Fruit fly (Drosophila melanogaster): ENCODE measurements around the gene CG32263.

Gene CG32263

DNA sequence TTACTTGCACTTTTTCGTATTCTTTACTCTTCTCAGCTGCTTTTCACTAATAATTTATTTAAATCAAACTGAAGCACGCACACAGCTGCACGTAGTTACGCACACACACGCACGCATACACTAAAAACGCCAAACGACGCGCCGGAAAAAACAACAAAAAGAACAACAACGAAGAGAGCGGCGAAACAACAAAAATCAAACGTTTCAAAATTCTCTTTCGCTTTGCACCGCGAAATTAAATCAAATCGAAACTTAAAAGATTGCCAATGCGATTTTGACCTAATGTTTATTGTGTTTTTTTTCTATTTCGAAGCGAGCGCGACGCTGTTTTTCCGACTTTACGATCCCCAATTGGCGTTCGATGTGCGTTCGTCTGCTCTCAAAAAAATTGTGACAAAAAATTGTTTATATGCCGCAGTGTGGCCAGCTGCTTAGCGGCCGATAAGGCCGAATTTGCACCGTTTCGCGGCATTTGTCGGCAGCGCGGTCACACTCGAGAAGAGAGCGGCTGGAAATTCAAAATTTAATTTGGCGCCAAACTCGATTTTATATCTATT is 23.2 kb downstream of the CG32263 start (continued):
- TF ChIP-seq caup (GFP tag; optimal IDR thresholded peaks at IDR 0.05; ENCODE audit: severe bottlenecking) (peak; percentile 54), CG12299 (tag; optimal IDR thresholded peaks at IDR 0.05) (peak; percentile 84), Chrac-16 (GFP tag; optimal IDR thresholded peaks at IDR 0.05) (no peak), CG13123 (GFP tag; optimal IDR thresholded peaks at IDR 0.05) (no peak), CG15601 (tag; optimal IDR thresholded peaks at IDR 0.05) (peak; percentile 50), CG17186 (GFP tag; optimal IDR thresholded peaks at IDR 0.05) (peak; percentile 51), Dip2 (GFP tag; IDR thresholded peaks at IDR 0.05) (no peak), gro (GFP tag; optimal IDR thresholded peaks at IDR 0.05) (peak; percentile 11), Doc3 (GFP tag; IDR thresholded peaks at IDR 0.05; ENCODE audit: partially characterized antibody) (no peak), D19B (GFP tag; optimal IDR thresholded peaks at IDR 0.05) (no peak), Usf (GFP tag; optimal IDR thresholded peaks at IDR 0.05) (no peak), CG12236 (GFP tag; optimal IDR thresholded peaks at IDR 0.05) (no peak), Bdp1 (GFP tag; optimal IDR thresholded peaks at IDR 0.05) (peak; percentile 0), CG18764 (GFP tag; optimal IDR thresholded peaks at IDR 0.05) (no peak), cas (GFP tag; IDR thresholded peaks at IDR 0.05) (no peak), gem (tag; optimal IDR thresholded peaks at IDR 0.05) (no peak), Sin3A (optimal IDR thresholded peaks at IDR 0.05) (peak; percentile 2), br (optimal IDR thresholded peaks at IDR 0.05) (no peak), Hand (GFP tag; optimal IDR thresholded peaks at IDR 0.05) (no peak), CG5245 (GFP tag; optimal IDR thresholded peaks at IDR 0.05) (no peak), CG11247 (GFP tag; IDR thresholded peaks at IDR 0.05) (no peak), CG12769 (tag; optimal IDR thresholded peaks at IDR 0.05) (peak; percentile 40), CG9609 (GFP tag; optimal IDR thresholded peaks at IDR 0.05) (no peak), CG8388 (GFP tag; optimal IDR thresholded peaks at IDR 0.05) (no peak), dati (GFP tag; IDR thresholded peaks at IDR 0.05) (no peak), HHEX (GFP tag; optimal IDR thresholded peaks at IDR 0.05) (no peak), H2.0 (GFP tag; IDR thresholded peaks at IDR 0.05) (no peak), corto (GFP tag; optimal IDR thresholded peaks at IDR 0.05) (no peak), Vsx1 (GFP tag; optimal IDR thresholded peaks at IDR 0.05) (no peak), nerfin-2 (GFP tag; IDR thresholded peaks at IDR 0.05; ENCODE audit: partially characterized antibody) (no peak), Hr51 (GFP tag; optimal IDR thresholded peaks at IDR 0.05) (peak; percentile 8 to 22), CG34422 (GFP tag; IDR thresholded peaks at IDR 0.05) (peak; percentile 72; the same call in 1 of the 3 replicates), pb (GFP tag; optimal IDR thresholded peaks at IDR 0.05) (no peak), Sox100B (GFP tag; optimal IDR thresholded peaks at IDR 0.05) (no peak), dmrt99B (tag; optimal IDR thresholded peaks at IDR 0.05) (no peak), disco-r (GFP tag; optimal IDR thresholded peaks at IDR 0.05) (peak; percentile 63), repo (GFP tag; optimal IDR thresholded peaks at IDR 0.05) (no peak), CG7987 (GFP tag; optimal IDR thresholded peaks at IDR 0.05) (no peak), CG18599 (GFP tag; optimal IDR thresholded peaks at IDR 0.05) (no peak), CG15696 (tag; optimal IDR thresholded peaks at IDR 0.05) (no peak), CG10209 (GFP tag; optimal IDR thresholded peaks at IDR 0.05) (peak; percentile 7), lilli (GFP tag; optimal IDR thresholded peaks at IDR 0.05) (no peak), Oli (tag; optimal IDR thresholded peaks at IDR 0.05) (no peak), CG12942 (GFP tag; optimal IDR thresholded peaks at IDR 0.05) (no peak), klu (GFP tag; IDR thresholded peaks at IDR 0.05) (no peak), Camta (GFP tag; optimal IDR thresholded peaks at IDR 0.05) (peak; percentile 15), CG14050 (GFP tag; IDR thresholded peaks at IDR 0.05) (no peak), CG8359 (GFP tag; optimal IDR thresholded peaks at IDR 0.05; ENCODE audit: borderline replicate concordance) (no peak), HLH4C (GFP tag; IDR thresholded peaks at IDR 0.05; ENCODE audit: partially characterized antibody) (peak; percentile 29; the same call in 1 of the 3 replicates), Med (GFP tag) (peak; percentile 92), pum (GFP tag; optimal IDR thresholded peaks at IDR 0.05) (no peak)

Data from whole organism, embryonic.